Worm (Caenorhabditis elegans) whole organism, L4 larva: Measurements from ENCODE around the gene tnc-2.

Source experiments
- D1046.2 ChIP-seq: fragments of 200-800 bp; sonication (Bioruptor generic); IDR thresholded peaks from 2 replicates; pipeline ENCODE4 v1.3.6; 2022; ENCODE audit warnings: missing genetic modification characterization, missing compliant biosample characterization
- F10B5.3 ChIP-seq: sonication (generic microtip); optimal IDR thresholded peaks from 2 replicates; lab custom pipeline; 2016; ENCODE audit warnings: mild to moderate bottlenecking, missing genetic modification characterization, missing compliant biosample characterization
- F44E2.7 ChIP-seq: fragments of 200-800 bp; sonication (Bioruptor generic); IDR thresholded peaks from 2 replicates; pipeline ENCODE4 v2.1.2; 2022; ENCODE audit warnings: missing genetic modification characterization, missing compliant biosample characterization
- R02D3.7 ChIP-seq: fragments of 150-350 bp; sonication (generic microtip); optimal IDR thresholded peaks from 3 replicates; lab custom pipeline; 2014; ENCODE audit warnings: missing biosample characterization, missing genetic modification characterization
- ZK546.5 ChIP-seq, 2 experiments: sonication (generic microtip); optimal IDR thresholded peaks; 2 replicates each; lab custom pipeline; 2017; ENCODE audit warnings: missing biosample characterization in 2 of 2, missing genetic modification characterization in 2 of 2
- aha-1 ChIP-seq: fragments of 150-350 bp; peaks from one replicate; lab custom pipeline; 2014; ENCODE audit warnings: missing biosample characterization, missing genetic modification characterization
- ceh-32 ChIP-seq: sonication (generic microtip); optimal IDR thresholded peaks from 2 replicates; lab custom pipeline; 2016; ENCODE audit warnings: mild to moderate bottlenecking, missing genetic modification characterization, missing compliant biosample characterization; ENCODE audit not compliant: poor library complexity
- ces-1 ChIP-seq: fragments of 150-350 bp; sonication (generic microtip); optimal IDR thresholded peaks from 4 replicates; lab custom pipeline; 2014; ENCODE audit warnings: missing biosample characterization, missing genetic modification reagents, missing genetic modification characterization
- cey-2 ChIP-seq: sonication (generic microtip); optimal IDR thresholded peaks from 3 replicates; lab custom pipeline; 2017; ENCODE audit warnings: missing genetic modification characterization, mild to moderate bottlenecking, missing compliant biosample characterization, antibody characterized with exemption, borderline replicate concordance; ENCODE audit not compliant: insufficient read depth
- daf-12 ChIP-seq: fragments of 150-350 bp; optimal IDR thresholded peaks from 2 replicates; lab custom pipeline; 2014; ENCODE audit warnings: missing biosample characterization, missing genetic modification reagents, missing genetic modification characterization
- daf-19 ChIP-seq: fragments of 200-800 bp; sonication (Bioruptor generic); conservative IDR thresholded peaks from 2 replicates; pipeline ENCODE4 v1.3.6; 2022; ENCODE audit warnings: missing genetic modification characterization, missing compliant biosample characterization
- daf-8 ChIP-seq: fragments of 200-800 bp; sonication (Bioruptor generic); IDR thresholded peaks from 2 replicates; pipeline ENCODE4 v1.3.6; 2022; ENCODE audit warnings: missing genetic modification characterization, missing compliant biosample characterization
- dmd-6 ChIP-seq: fragments of 200-800 bp; sonication (Bioruptor generic); IDR thresholded peaks from 2 replicates; pipeline ENCODE4 v1.3.6; 2022; ENCODE audit warnings: missing genetic modification reagents, missing genetic modification characterization, missing compliant biosample characterization
- dmd-8 ChIP-seq: fragments of 200-800 bp; sonication (Bioruptor generic); IDR thresholded peaks from 2 replicates; pipeline ENCODE4 v1.3.6; 2022; ENCODE audit warnings: missing genetic modification characterization, missing compliant biosample characterization
- duxl-1 ChIP-seq: sonication (generic microtip); optimal IDR thresholded peaks from 2 replicates; lab custom pipeline; 2016; ENCODE audit warnings: mild to moderate bottlenecking, missing genetic modification characterization, moderate library complexity, missing compliant biosample characterization; ENCODE audit not compliant: poor library complexity
- fkh-10 ChIP-seq: fragments of 150-350 bp; optimal IDR thresholded peaks from 2 replicates; lab custom pipeline; 2014; ENCODE audit warnings: missing biosample characterization, missing genetic modification reagents, missing genetic modification characterization
- gei-8 ChIP-seq: fragments of 200-800 bp; sonication (Bioruptor generic); optimal IDR thresholded peaks from 2 replicates; lab custom pipeline; 2018; ENCODE audit warnings: mild to moderate bottlenecking, missing genetic modification characterization, missing compliant biosample characterization
- hmg-1.1 ChIP-seq: fragments of 200-800 bp; sonication (Bioruptor generic); IDR thresholded peaks from 2 replicates; pipeline ENCODE4 v1.3.6; 2022; ENCODE audit warnings: missing genetic modification reagents, missing genetic modification characterization, missing compliant biosample characterization
- lir-3 ChIP-seq: sonication (generic microtip); optimal IDR thresholded peaks from 2 replicates; lab custom pipeline; 2016; ENCODE audit warnings: mild to moderate bottlenecking, missing genetic modification characterization, missing compliant biosample characterization
- mxl-3 ChIP-seq: fragments of 200-800 bp; sonication (Bioruptor generic); optimal IDR thresholded peaks from 2 replicates; lab custom pipeline; 2018; ENCODE audit warnings: mild to moderate bottlenecking, missing genetic modification characterization, missing compliant biosample characterization
- nhr-10 ChIP-seq: fragments of 150-350 bp; optimal IDR thresholded peaks from 2 replicates; lab custom pipeline; 2014; ENCODE audit warnings: missing biosample characterization, missing genetic modification characterization
- nhr-102 ChIP-seq: sonication (generic microtip); optimal IDR thresholded peaks from 2 replicates; lab custom pipeline; 2016; ENCODE audit warnings: mild to moderate bottlenecking, missing genetic modification characterization, moderate library complexity, missing compliant biosample characterization
- nhr-11 ChIP-seq: fragments of 150-350 bp; optimal IDR thresholded peaks from 2 replicates; lab custom pipeline; 2014; ENCODE audit warnings: missing biosample characterization, missing genetic modification characterization
- nhr-28 ChIP-seq: fragments of 150-350 bp; optimal IDR thresholded peaks from 2 replicates; lab custom pipeline; 2014; ENCODE audit warnings: missing biosample characterization, missing genetic modification characterization
- nhr-76 ChIP-seq: fragments of 150-350 bp; optimal IDR thresholded peaks from 2 replicates; lab custom pipeline; 2014; ENCODE audit warnings: missing biosample characterization, missing genetic modification characterization
- php-3 ChIP-seq: fragments of 200-800 bp; sonication (Bioruptor generic); IDR thresholded peaks from 2 replicates; pipeline ENCODE4 v1.3.6; 2022; ENCODE audit warnings: missing genetic modification reagents, missing genetic modification characterization, missing compliant biosample characterization
- pqm-1 ChIP-seq: sonication (generic microtip); optimal IDR thresholded peaks from 2 replicates; lab custom pipeline; 2017; ENCODE audit warnings: missing biosample characterization, missing genetic modification characterization
- rbr-2 ChIP-seq: sonication (generic microtip); optimal IDR thresholded peaks from 2 replicates; lab custom pipeline; 2016; ENCODE audit warnings: missing genotype, missing genetic modification characterization, missing compliant biosample characterization
- saeg-2 ChIP-seq: fragments of 200-800 bp; sonication (Bioruptor generic); IDR thresholded peaks from 2 replicates; pipeline ENCODE4 v1.3.6; 2022; ENCODE audit warnings: missing genetic modification reagents, missing genetic modification characterization, missing compliant biosample characterization
- snpc-1.2 ChIP-seq: fragments of 200-800 bp; sonication (Bioruptor generic); IDR thresholded peaks from 2 replicates; pipeline ENCODE4 v1.3.6; 2022; ENCODE audit warnings: missing genetic modification reagents, missing genetic modification characterization, missing compliant biosample characterization
- spr-3 ChIP-seq: fragments of 200-800 bp; sonication (Bioruptor generic); optimal IDR thresholded peaks from 2 replicates; lab custom pipeline; 2018; ENCODE audit warnings: mild to moderate bottlenecking, missing genetic modification characterization, missing compliant biosample characterization
- unc-39 ChIP-seq: sonication (generic microtip); optimal IDR thresholded peaks from 2 replicates; lab custom pipeline; 2017; ENCODE audit warnings: missing biosample characterization, missing genetic modification characterization
- unc-62 ChIP-seq, 3 experiments: fragments of 150-350 bp in 1 of 3; sonication (generic microtip); optimal IDR thresholded peaks in 2 of 3; peaks in 1 of 3; 1 replicate in 1 of 3; 2 replicates in 2 of 3; lab custom pipeline; 2014 to 2017; ENCODE audit warnings: missing biosample characterization in 3 of 3, missing genetic modification characterization in 3 of 3, missing genetic modification reagents in 3 of 3, missing genotype in 1 of 3
- vab-7 ChIP-seq: fragments of 200-800 bp; sonication (Bioruptor generic); IDR thresholded peaks from 2 replicates; pipeline ENCODE4 v1.3.6; 2022; ENCODE audit warnings: missing genetic modification reagents, missing genetic modification characterization, missing compliant biosample characterization
- zag-1 ChIP-seq: fragments of 150-350 bp; optimal IDR thresholded peaks from 2 replicates; lab custom pipeline; 2014; ENCODE audit warnings: missing biosample characterization, missing genetic modification characterization
- zfp-2 ChIP-seq: sonication (generic microtip); optimal IDR thresholded peaks from 2 replicates; lab custom pipeline; 2016; ENCODE audit warnings: mild to moderate bottlenecking, missing genetic modification characterization, missing compliant biosample characterization
- zfp-3 ChIP-seq: fragments of 200-800 bp; sonication (Bioruptor generic); conservative IDR thresholded peaks from 2 replicates; pipeline ENCODE4 v1.3.6; 2022; ENCODE audit warnings: missing genetic modification reagents, missing genetic modification characterization, missing compliant biosample characterization

tnc-2 gene

ce11 chrII:10452620-10453019 lies 14.0 kb upstream of the tnc-2 start, which contains the start of gene ZK673.4:
TSS of gene ZK673.4 (plus strand) at chrII:10452920.
- no peak for TF ChIP-seq mxl-3
- TF ChIP-seq F44E2.7 (GFP tag; lab: Robert Waterston, UW), result no peak
- TF ChIP-seq dmd-6 (GFP tag; lab: Robert Waterston, UW), result no peak
- no peak for TF ChIP-seq ces-1 (GFP tag; lab: Kevin White, UChicago)
- no peak for TF ChIP-seq php-3 (GFP tag; lab: Robert Waterston, UW)
- TF ChIP-seq ceh-32 (tag; lab: Kevin White, UChicago), result no peak
- TF ChIP-seq cey-2 (tag; lab: Kevin White, UChicago), result no peak
- no peak for TF ChIP-seq daf-12 (tag; lab: Kevin White, UChicago)
- TF ChIP-seq daf-8 (GFP tag; lab: Robert Waterston, UW), result no peak

DNA sequence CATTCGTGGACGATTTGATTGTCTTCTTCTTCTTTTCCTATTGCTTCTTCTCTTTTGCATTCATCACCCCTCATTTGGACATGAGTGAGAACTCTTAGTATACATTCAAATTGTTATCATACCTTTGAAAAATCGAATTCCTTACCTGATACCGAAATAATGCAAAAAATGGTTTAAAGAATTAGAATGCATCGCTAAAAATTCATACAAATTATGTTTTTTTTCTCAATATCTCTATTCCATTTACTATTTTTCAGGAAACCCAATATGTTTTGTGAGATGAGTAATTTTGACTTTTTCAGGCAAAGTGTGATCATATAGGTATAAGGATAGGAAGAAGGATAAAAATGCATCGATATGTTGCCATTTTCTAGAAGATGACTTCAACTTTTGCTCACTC lies 9.7 kb upstream of the tnc-2 start, which contains the start of gene ZK673.11:
ZK673.11 (plus strand) TSS at position 301 of the 400 bp plus-strand sequence.
- TF ChIP-seq nhr-102, result no peak
- TF ChIP-seq aha-1 (tag; lab: Kevin White, UChicago), result peak; percentile 79
- TF ChIP-seq daf-19 (GFP tag; lab: Robert Waterston, UW), result no peak
- no peak for TF ChIP-seq D1046.2 (GFP tag; lab: Robert Waterston, UW)

DNA sequence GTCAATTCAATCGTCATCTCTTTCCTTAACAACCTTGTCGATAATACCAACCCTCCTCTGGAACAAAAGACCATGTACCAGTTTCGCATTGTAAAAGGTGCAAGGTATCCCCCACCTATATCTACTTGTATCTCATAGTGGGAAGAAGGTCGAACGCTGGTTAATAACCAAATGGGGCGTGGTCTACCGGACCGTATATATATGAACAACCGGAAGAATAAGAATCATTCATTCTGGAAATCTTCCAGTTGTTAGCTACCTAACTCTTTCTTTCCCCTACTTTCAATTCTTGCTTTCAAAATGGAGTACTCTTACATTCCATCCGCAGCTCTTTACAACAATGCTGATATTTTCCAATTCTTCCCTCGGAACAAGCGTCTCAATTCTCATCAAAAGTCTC lies 5.4 kb upstream of the tnc-2 start, which contains the start of gene ZK673.5:
ZK673.5 (plus strand) TSS at position 301 of the 400 bp plus-strand sequence.
- TF ChIP-seq zfp-2 (tag; lab: Kevin White, UChicago), result no peak
- no peak for TF ChIP-seq F10B5.3 (tag; lab: Kevin White, UChicago)
- TF ChIP-seq R02D3.7 (tag; lab: Kevin White, UChicago), result no peak
- no peak for TF ChIP-seq ZK546.5 (tag; optimal IDR thresholded peaks at IDR 0.05; lab: Kevin White, UChicago)
- no peak for TF ChIP-seq nhr-76
- no peak for TF ChIP-seq gei-8
- TF ChIP-seq rbr-2 (tag; lab: Kevin White, UChicago), result no peak
- TF ChIP-seq pqm-1 (tag; lab: Kevin White, UChicago), result no peak
- no peak for TF ChIP-seq unc-39 (tag; lab: Kevin White, UChicago)
- TF ChIP-seq php-3 (GFP tag; lab: Robert Waterston, UW), result no peak
- no peak for TF ChIP-seq vab-7 (GFP tag; lab: Robert Waterston, UW)
- no peak for TF ChIP-seq lir-3 (tag; lab: Kevin White, UChicago)
- no peak for TF ChIP-seq hmg-1.1 (GFP tag; lab: Robert Waterston, UW)
- TF ChIP-seq dmd-8 (GFP tag; lab: Robert Waterston, UW), result no peak
- no peak for TF ChIP-seq saeg-2 (GFP tag; lab: Robert Waterston, UW)
- TF ChIP-seq snpc-1.2 (GFP tag; lab: Robert Waterston, UW), result no peak

- TF ChIP-seq F44E2.7 (GFP tag; lab: Robert Waterston, UW), result no peak
- no peak for TF ChIP-seq zfp-3 (GFP tag; lab: Robert Waterston, UW)
These were observed 2.3 kb upstream of the tnc-2 start, which contains the start of the genes ZK673.6 and sdz-37 for ce11 chrII:10464230-10464920. TSS of gene ZK673.6 (minus strand) at chrII:10464330. TSS of gene sdz-37 (plus strand) at chrII:10464870.

DNA sequence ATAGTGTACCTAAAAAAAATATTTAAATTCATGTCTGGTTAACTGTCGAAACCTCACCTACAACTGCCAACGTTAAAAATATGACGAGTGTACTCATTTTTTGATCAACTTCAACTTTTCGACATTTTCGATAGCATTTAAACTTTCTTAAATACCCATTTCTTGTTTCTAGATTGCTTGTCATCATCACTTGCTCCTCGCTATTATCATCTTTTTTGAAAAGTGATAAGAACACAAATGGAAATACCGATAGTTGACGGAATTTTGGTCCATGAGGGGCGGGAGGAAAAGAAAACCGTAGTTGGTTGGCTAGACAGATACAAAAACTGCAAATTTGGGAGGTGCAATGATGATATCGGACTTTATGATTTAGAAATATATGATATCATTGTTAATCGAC lies 3.5 kb downstream of the tnc-2 start, which contains the start of gene clec-143:
clec-143 (minus strand) TSS at position 139 of the 400 bp plus-strand sequence.
- TF ChIP-seq zag-1 (tag; lab: Kevin White, UChicago), result no peak
- no peak for TF ChIP-seq nhr-11
- no peak for TF ChIP-seq nhr-10 (tag; lab: Kevin White, UChicago)
- TF ChIP-seq saeg-2 (GFP tag; lab: Robert Waterston, UW), result no peak
- no peak for TF ChIP-seq spr-3
- peak in 1 of 2 experiments; percentile 67 for TF ChIP-seq unc-62 (GFP tag; optimal IDR thresholded peaks at IDR 0.05 in 1 of 2; lab: Kevin White, UChicago)
- no peak for TF ChIP-seq unc-62 (tag; optimal IDR thresholded peaks at IDR 0.05; lab: Kevin White, UChicago)
- no peak for TF ChIP-seq duxl-1
- TF ChIP-seq hmg-1.1 (GFP tag; lab: Robert Waterston, UW), result no peak
- no peak for TF ChIP-seq mxl-3
- TF ChIP-seq nhr-28 (tag; lab: Kevin White, UChicago), result peak; percentile 45
- TF ChIP-seq fkh-10 (GFP tag; lab: Kevin White, UChicago), result no peak
- TF ChIP-seq pqm-1 (tag; lab: Kevin White, UChicago), result peak; percentile 88
